Fruit fly (Drosophila melanogaster) whole organism, prepupa: ENCODE measurements around the gene CG12116.

Experiments used
- CG4318 ChIP-seq: fragments of 200-800 bp; sonication (Bioruptor generic); optimal IDR thresholded peaks from 3 replicates; lab custom pipeline; 2017; ENCODE audit warnings: missing biosample characterization, mild to moderate bottlenecking, missing genetic modification characterization
- CG6854 ChIP-seq: fragments of 200-800 bp; sonication (Bioruptor generic); optimal IDR thresholded peaks from 2 replicates; lab custom pipeline; 2017; ENCODE audit warnings: missing biosample characterization, mild to moderate bottlenecking, missing genetic modification characterization
- CG7368 ChIP-seq: fragments of 200-800 bp; sonication (Bioruptor generic); optimal IDR thresholded peaks from 3 replicates; lab custom pipeline; 2016; ENCODE audit warnings: missing biosample characterization, missing genetic modification characterization
- Eip93F ChIP-seq: fragments of 200-800 bp; sonication (Bioruptor generic); optimal IDR thresholded peaks from 2 replicates; lab custom pipeline; 2016; ENCODE audit warnings: missing biosample characterization, mild to moderate bottlenecking, missing genetic modification characterization
- Ets21C ChIP-seq: fragments of 200-800 bp; sonication (Bioruptor generic); optimal IDR thresholded peaks from 3 replicates; lab custom pipeline; 2016; ENCODE audit warnings: missing biosample characterization, missing genetic modification characterization
- Hr39 ChIP-seq: fragments of 200-800 bp; sonication (Bioruptor generic); optimal IDR thresholded peaks from 2 replicates; lab custom pipeline; 2016; ENCODE audit warnings: missing biosample characterization, missing genetic modification characterization
- Lpt ChIP-seq: fragments of 200-800 bp; sonication (Bioruptor generic); optimal IDR thresholded peaks from 3 replicates; lab custom pipeline; 2016; ENCODE audit warnings: missing biosample characterization, missing genetic modification characterization
- Met ChIP-seq: fragments of 200-800 bp; sonication (Bioruptor generic); optimal IDR thresholded peaks from 3 replicates; lab custom pipeline; 2016; ENCODE audit warnings: missing biosample characterization, missing genetic modification characterization
- dac ChIP-seq: fragments of 200-800 bp; sonication (Bioruptor generic); optimal IDR thresholded peaks from 2 replicates; lab custom pipeline; 2017; ENCODE audit warnings: missing biosample characterization, mild to moderate bottlenecking, missing genetic modification characterization
- fd59A ChIP-seq: fragments of 200-800 bp; sonication (Bioruptor generic); optimal IDR thresholded peaks from 2 replicates; lab custom pipeline; 2017; ENCODE audit warnings: missing biosample characterization, mild to moderate bottlenecking, missing genetic modification characterization, missing genetic modification reagents
- lz ChIP-seq: fragments of 200-800 bp; sonication (Bioruptor generic); optimal IDR thresholded peaks from 3 replicates; lab custom pipeline; 2016; ENCODE audit warnings: missing biosample characterization, missing genetic modification characterization
- net ChIP-seq: fragments of 200-800 bp; sonication (Bioruptor generic); optimal IDR thresholded peaks from 3 replicates; lab custom pipeline; 2016; ENCODE audit warnings: missing biosample characterization, missing genetic modification characterization
- spab ChIP-seq: fragments of 200-800 bp; sonication (Bioruptor generic); optimal IDR thresholded peaks from 2 replicates; lab custom pipeline; 2017; ENCODE audit warnings: missing biosample characterization, mild to moderate bottlenecking, missing genetic modification characterization, missing genetic modification reagents

- no peak for TF ChIP-seq dac (GFP tag; lab: Kevin White, UChicago)
- no peak for TF ChIP-seq lz (GFP tag; lab: Kevin White, UChicago)
- no peak for TF ChIP-seq CG4318 (GFP tag; lab: Kevin White, UChicago)
- no peak for TF ChIP-seq Lpt (GFP tag; lab: Kevin White, UChicago)
- TF ChIP-seq fd59A (GFP tag; lab: Kevin White, UChicago) = no peak
- TF ChIP-seq CG7368 (GFP tag; lab: Kevin White, UChicago) = no peak
- TF ChIP-seq CG6854 (GFP tag; lab: Kevin White, UChicago) = no peak
- no peak for TF ChIP-seq spab (GFP tag; lab: Kevin White, UChicago)
- no peak for TF ChIP-seq Ets21C
- TF ChIP-seq Met (GFP tag; lab: Kevin White, UChicago) = no peak
- no peak for TF ChIP-seq net (GFP tag; lab: Kevin White, UChicago)
- TF ChIP-seq Eip93F = no peak
- TF ChIP-seq Hr39 (GFP tag; lab: Kevin White, UChicago) = no peak
These were observed 20.2 kb upstream of the CG12116 start, which contains the start of gene CG33181 for dm6 chrX:8489048-8489447.
